Worm (Caenorhabditis elegans) whole organism, L4 larva: ENCODE results near the gene K02E11.7.
A peak's percentile ranks its signal among the peaks of the same experiment; 100 is the strongest.
"Not testable (repeated sequence)": the region's sequence is repeated elsewhere in the genome, so short reads cannot be mapped to it uniquely, and the experiment has no call there.

Experiments
- T26A8.4 ChIP-seq: fragments of 200-800 bp; sonication (Bioruptor generic); IDR thresholded peaks from 2 replicates; pipeline ENCODE4 v1.3.6; 2022; ENCODE audit warnings: missing genetic modification characterization, missing compliant biosample characterization
- Y48G9A.11 ChIP-seq: fragments of 200-800 bp; sonication (Bioruptor generic); IDR thresholded peaks from 2 replicates; pipeline ENCODE4 v1.3.6; 2022; ENCODE audit warnings: missing genetic modification reagents, missing genetic modification characterization, missing compliant biosample characterization
- ZK546.5 ChIP-seq, 2 experiments: sonication (generic microtip); optimal IDR thresholded peaks; 2 replicates each; lab custom pipeline; 2017; ENCODE audit warnings: missing biosample characterization in 2 of 2, missing genetic modification characterization in 2 of 2
- aha-1 ChIP-seq: fragments of 150-350 bp; peaks from one replicate; lab custom pipeline; 2014; ENCODE audit warnings: missing biosample characterization, missing genetic modification characterization
- ceh-28 ChIP-seq: fragments of 150-350 bp; optimal IDR thresholded peaks from 2 replicates; lab custom pipeline; 2014; ENCODE audit warnings: missing biosample characterization, missing genetic modification reagents, missing genetic modification characterization
- ceh-32 ChIP-seq: sonication (generic microtip); optimal IDR thresholded peaks from 2 replicates; lab custom pipeline; 2016; ENCODE audit warnings: mild to moderate bottlenecking, missing genetic modification characterization, missing compliant biosample characterization; ENCODE audit not compliant: poor library complexity
- ceh-82 ChIP-seq: sonication (generic microtip); optimal IDR thresholded peaks from 2 replicates; lab custom pipeline; 2017; ENCODE audit warnings: missing biosample characterization, missing genetic modification characterization
- ces-1 ChIP-seq: fragments of 150-350 bp; sonication (generic microtip); optimal IDR thresholded peaks from 4 replicates; lab custom pipeline; 2014; ENCODE audit warnings: missing biosample characterization, missing genetic modification reagents, missing genetic modification characterization
- cey-2 ChIP-seq: sonication (generic microtip); optimal IDR thresholded peaks from 3 replicates; lab custom pipeline; 2017; ENCODE audit warnings: missing genetic modification characterization, mild to moderate bottlenecking, missing compliant biosample characterization, antibody characterized with exemption, borderline replicate concordance; ENCODE audit not compliant: insufficient read depth
- ctbp-1 ChIP-seq: fragments of 200-800 bp; sonication (Bioruptor generic); IDR thresholded peaks from 2 replicates; pipeline ENCODE4 v1.3.6; 2022; ENCODE audit warnings: missing genetic modification reagents, missing genetic modification characterization, missing compliant biosample characterization
- dmd-8 ChIP-seq: fragments of 200-800 bp; sonication (Bioruptor generic); IDR thresholded peaks from 2 replicates; pipeline ENCODE4 v1.3.6; 2022; ENCODE audit warnings: missing genetic modification characterization, missing compliant biosample characterization
- gei-8 ChIP-seq: fragments of 200-800 bp; sonication (Bioruptor generic); optimal IDR thresholded peaks from 2 replicates; lab custom pipeline; 2018; ENCODE audit warnings: mild to moderate bottlenecking, missing genetic modification characterization, missing compliant biosample characterization
- hif-1 ChIP-seq, 2 experiments: sonication (generic microtip); optimal IDR thresholded peaks; 2 replicates each; lab custom pipeline; 2016 to 2017; ENCODE audit warnings: missing compliant biosample characterization in 2 of 2, missing genetic modification characterization in 2 of 2, missing genetic modification reagents in 2 of 2, missing genotype in 2 of 2, mild to moderate bottlenecking in 1 of 2
- hlh-11 ChIP-seq: fragments of 200-800 bp; sonication (Bioruptor generic); optimal IDR thresholded peaks from 2 replicates; lab custom pipeline; 2018; ENCODE audit warnings: mild to moderate bottlenecking, missing genetic modification characterization, missing compliant biosample characterization
- hmg-1.1 ChIP-seq: fragments of 200-800 bp; sonication (Bioruptor generic); IDR thresholded peaks from 2 replicates; pipeline ENCODE4 v1.3.6; 2022; ENCODE audit warnings: missing genetic modification reagents, missing genetic modification characterization, missing compliant biosample characterization
- madf-5 ChIP-seq, 2 experiments: fragments of 200-800 bp; sonication (Bioruptor generic); IDR thresholded peaks; 2 replicates each; pipeline ENCODE4 v1.3.6; 2022; ENCODE audit warnings: missing compliant biosample characterization in 2 of 2, missing genetic modification characterization in 2 of 2
- mdl-1 ChIP-seq, 2 experiments: fragments of 150-350 bp in 1 of 2; sonication (generic microtip) in 1 of 2; optimal IDR thresholded peaks; 2 replicates each; lab custom pipeline; 2014 to 2017; ENCODE audit warnings: missing biosample characterization in 2 of 2, missing genetic modification characterization in 2 of 2
- mes-2 ChIP-seq: sonication (generic microtip); optimal IDR thresholded peaks from 2 replicates; lab custom pipeline; 2016; ENCODE audit warnings: missing genotype, mild to moderate bottlenecking, missing genetic modification characterization, missing compliant biosample characterization; ENCODE audit not compliant: poor library complexity, severe bottlenecking
- nhr-11 ChIP-seq: fragments of 150-350 bp; optimal IDR thresholded peaks from 2 replicates; lab custom pipeline; 2014; ENCODE audit warnings: missing biosample characterization, missing genetic modification characterization
- nhr-111 ChIP-seq: fragments of 200-800 bp; sonication (Bioruptor generic); optimal IDR thresholded peaks from 2 replicates; lab custom pipeline; 2018; ENCODE audit warnings: mild to moderate bottlenecking, missing genetic modification characterization, missing compliant biosample characterization
- nhr-42 ChIP-seq: fragments of 200-800 bp; sonication (Bioruptor generic); IDR thresholded peaks from 2 replicates; pipeline ENCODE4 v1.3.6; 2022; ENCODE audit warnings: missing genetic modification characterization, missing compliant biosample characterization
- nhr-76 ChIP-seq: fragments of 150-350 bp; optimal IDR thresholded peaks from 2 replicates; lab custom pipeline; 2014; ENCODE audit warnings: missing biosample characterization, missing genetic modification characterization
- pha-4 ChIP-seq, 2 experiments: fragments of 150-350 bp in 1 of 2; fragments of 200-800 bp in 1 of 2; sonication (Bioruptor generic) in 1 of 2; IDR thresholded peaks in 1 of 2; optimal IDR thresholded peaks in 1 of 2; 2 replicates each; pipeline versions ENCODE4 v1.3.6 to Lab custom; 2014 to 2022; ENCODE audit warnings: missing genetic modification characterization in 2 of 2, missing genetic modification reagents in 2 of 2, missing biosample characterization in 1 of 2, missing compliant biosample characterization in 1 of 2
- php-3 ChIP-seq: fragments of 200-800 bp; sonication (Bioruptor generic); IDR thresholded peaks from 2 replicates; pipeline ENCODE4 v1.3.6; 2022; ENCODE audit warnings: missing genetic modification reagents, missing genetic modification characterization, missing compliant biosample characterization
- sdz-12 ChIP-seq: fragments of 200-800 bp; sonication (Bioruptor generic); optimal IDR thresholded peaks from 2 replicates; lab custom pipeline; 2018; ENCODE audit warnings: mild to moderate bottlenecking, missing genetic modification characterization, missing compliant biosample characterization
- snpc-1.2 ChIP-seq: fragments of 200-800 bp; sonication (Bioruptor generic); IDR thresholded peaks from 2 replicates; pipeline ENCODE4 v1.3.6; 2022; ENCODE audit warnings: missing genetic modification reagents, missing genetic modification characterization, missing compliant biosample characterization
- tag-97 ChIP-seq: fragments of 200-800 bp; sonication (Bioruptor generic); IDR thresholded peaks from 2 replicates; pipeline ENCODE4 v1.3.6; 2022; ENCODE audit warnings: missing genetic modification characterization, missing compliant biosample characterization
- tra-1 ChIP-seq: fragments of 200-800 bp; sonication (Bioruptor generic); IDR thresholded peaks from 2 replicates; pipeline ENCODE4 v1.3.6; 2022; ENCODE audit warnings: missing genetic modification reagents, missing genetic modification characterization, missing compliant biosample characterization
- unc-39 ChIP-seq: sonication (generic microtip); optimal IDR thresholded peaks from 2 replicates; lab custom pipeline; 2017; ENCODE audit warnings: missing biosample characterization, missing genetic modification characterization
- vab-7 ChIP-seq: fragments of 200-800 bp; sonication (Bioruptor generic); IDR thresholded peaks from 2 replicates; pipeline ENCODE4 v1.3.6; 2022; ENCODE audit warnings: missing genetic modification reagents, missing genetic modification characterization, missing compliant biosample characterization
- zfp-2 ChIP-seq: sonication (generic microtip); optimal IDR thresholded peaks from 2 replicates; lab custom pipeline; 2016; ENCODE audit warnings: mild to moderate bottlenecking, missing genetic modification characterization, missing compliant biosample characterization
- zfp-3 ChIP-seq: fragments of 200-800 bp; sonication (Bioruptor generic); conservative IDR thresholded peaks from 2 replicates; pipeline ENCODE4 v1.3.6; 2022; ENCODE audit warnings: missing genetic modification reagents, missing genetic modification characterization, missing compliant biosample characterization
- zip-11 ChIP-seq: fragments of 200-800 bp; sonication (Bioruptor generic); IDR thresholded peaks from 2 replicates; pipeline ENCODE4 v1.3.6; 2022; ENCODE audit warnings: missing genetic modification characterization, missing compliant biosample characterization
- zip-2 ChIP-seq: fragments of 150-350 bp; optimal IDR thresholded peaks from 2 replicates; lab custom pipeline; 2014; ENCODE audit warnings: missing biosample characterization, missing genetic modification characterization
- ztf-7 ChIP-seq: fragments of 150-350 bp; optimal IDR thresholded peaks from 2 replicates; lab custom pipeline; 2014; ENCODE audit warnings: missing biosample characterization, missing genetic modification characterization

K02E11.7 gene

DNA sequence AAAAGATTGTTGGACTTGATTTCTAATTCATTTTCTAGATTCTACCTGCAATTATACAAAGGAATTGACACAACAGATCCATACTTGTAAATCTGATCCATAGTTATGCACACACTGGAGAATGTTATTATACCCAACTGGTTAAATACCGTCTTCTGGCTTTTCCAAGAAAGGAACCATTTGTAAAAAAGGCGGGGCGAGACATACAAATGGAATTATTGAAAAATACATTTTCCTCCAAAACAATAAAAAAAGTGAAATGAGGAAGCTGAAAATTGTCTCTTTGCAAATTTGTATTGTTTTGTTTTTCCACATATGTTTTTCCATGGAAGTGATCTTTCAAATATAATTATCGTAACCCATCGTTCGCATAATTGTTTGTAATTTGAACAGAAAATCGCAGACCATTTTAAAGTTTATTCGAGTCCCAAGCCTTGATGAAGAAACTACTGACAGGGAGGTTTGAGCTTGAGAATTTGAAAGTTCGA, 28.1 kb upstream of the K02E11.7 start, which contains the start of the genes srt-74 and F40G12.9:
Gene srt-74, minus strand, starts transcription at position 101 of the 488 bp plus-strand sequence.
Gene F40G12.9, plus strand, starts transcription at position 438 of the 488 bp plus-strand sequence.
- TF ChIP-seq cey-2 (tag; lab: Kevin White, UChicago) (no peak), pha-4 (GFP tag; IDR thresholded peaks at IDR 0.05; lab: Robert Waterston, UW) (no peak), pha-4 (tag; optimal IDR thresholded peaks at IDR 0.05; lab: Kevin White, UChicago) (no peak), T26A8.4 (GFP tag; lab: Robert Waterston, UW) (no peak), ceh-82 (tag; lab: Kevin White, UChicago) (no peak), unc-39 (no peak), mes-2 (tag; lab: Kevin White, UChicago) (no peak), nhr-76 (tag; lab: Kevin White, UChicago) (no peak), ctbp-1 (GFP tag; lab: Robert Waterston, UW) (no peak), php-3 (GFP tag; lab: Robert Waterston, UW) (no peak), zfp-3 (no peak), zip-2 (tag; lab: Kevin White, UChicago) (no peak), sdz-12 (GFP tag; lab: Kevin White, UChicago) (no peak), tag-97 (GFP tag; lab: Robert Waterston, UW) (no peak), nhr-11 (no peak), hlh-11 (tag; lab: Kevin White, UChicago) (no peak), mdl-1 (tag; optimal IDR thresholded peaks at IDR 0.05; lab: Kevin White, UChicago) (no peak), tra-1 (GFP tag; lab: Robert Waterston, UW) (no peak), vab-7 (GFP tag; lab: Robert Waterston, UW) (no peak)

DNA sequence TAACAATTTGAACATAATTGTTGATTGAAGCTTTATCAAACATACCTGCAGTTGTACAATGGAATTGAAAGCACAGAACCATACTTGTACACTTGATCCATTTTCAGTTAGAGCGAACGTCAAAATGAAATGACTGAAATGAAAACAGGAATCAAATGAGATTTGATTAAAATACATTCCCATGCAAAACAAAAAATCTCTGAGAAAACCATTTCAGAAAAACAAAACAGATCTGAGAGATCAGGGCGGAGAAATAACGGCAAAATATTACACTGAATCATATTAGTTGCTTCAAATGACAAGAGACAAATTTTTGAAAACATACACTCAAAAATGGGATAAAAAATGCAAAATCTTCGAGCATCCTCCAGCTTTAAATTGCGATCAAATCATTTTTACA, 25.7 kb upstream of the K02E11.7 start, which contains the start of gene srt-33:
Gene srt-33, minus strand, starts transcription at position 101 of the 400 bp plus-strand sequence.
- TF ChIP-seq zfp-2 (no peak), ztf-7 (no peak), php-3 (GFP tag; lab: Robert Waterston, UW) (no peak), ceh-28 (tag; lab: Kevin White, UChicago) (no peak), hif-1 (tag; optimal IDR thresholded peaks at IDR 0.05; lab: Kevin White, UChicago) (no peak), ces-1 (no peak), gei-8 (GFP tag; lab: Kevin White, UChicago) (no peak), T26A8.4 (GFP tag; lab: Robert Waterston, UW) (no peak), nhr-42 (GFP tag; lab: Robert Waterston, UW) (no peak), snpc-1.2 (GFP tag; lab: Robert Waterston, UW) (no peak), nhr-111 (GFP tag; lab: Kevin White, UChicago) (no peak), madf-5 (GFP tag; IDR thresholded peaks at IDR 0.05; lab: Robert Waterston, UW) (no peak), ZK546.5 (tag; optimal IDR thresholded peaks at IDR 0.05; lab: Kevin White, UChicago) (no peak), hmg-1.1 (no peak), dmd-8 (GFP tag; lab: Robert Waterston, UW) (no peak)

DNA sequence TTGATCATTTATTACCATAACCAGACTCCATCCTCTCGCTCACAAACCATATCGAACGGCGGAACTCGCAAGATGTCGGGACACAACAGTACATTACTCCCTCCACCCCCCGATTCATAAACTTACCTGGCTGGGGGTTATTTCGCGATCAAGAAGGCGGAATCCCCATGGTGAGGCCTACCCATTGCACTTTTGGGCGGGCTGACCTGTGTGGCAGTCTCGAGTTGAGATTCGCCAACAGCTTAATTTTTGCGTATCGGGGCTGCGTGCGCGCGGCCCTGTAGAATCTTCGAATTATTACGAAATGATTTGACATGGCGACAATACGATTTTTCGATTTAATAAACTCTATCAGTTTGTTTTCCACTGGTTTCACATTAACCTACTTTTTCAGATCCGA, 23.3 kb upstream of the K02E11.7 start:
- TF ChIP-seq Y48G9A.11 (GFP tag; lab: Robert Waterston, UW) (0 out of 2 replicates have a peak, but pooled peaks have one; percentile 6), aha-1 (tag; lab: Kevin White, UChicago) (peak; percentile 54)

DNA sequence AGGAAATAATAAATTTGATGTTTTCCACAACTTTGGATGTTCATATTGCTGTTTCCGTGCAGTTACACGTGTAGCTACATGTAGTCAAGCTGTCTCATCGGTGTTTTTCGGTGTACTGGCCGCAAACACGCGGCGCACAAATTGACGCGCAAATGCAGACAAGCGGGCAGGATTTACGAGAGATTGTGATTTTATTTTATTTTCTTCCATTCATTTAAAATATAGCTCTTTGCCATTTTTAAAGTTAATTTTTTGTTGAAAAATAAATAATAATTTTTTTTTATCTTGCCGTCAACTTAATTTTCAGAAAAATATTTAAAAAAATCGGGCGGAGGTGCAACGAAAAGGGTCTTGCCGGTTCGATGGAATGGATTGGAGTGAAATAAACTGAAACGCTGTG, 20.1 kb upstream of the K02E11.7 start, which contains the start of gene F40G12.7:
Gene F40G12.7, plus strand, starts transcription at position 301 of the 400 bp plus-strand sequence.
- TF ChIP-seq zip-11 (GFP tag; lab: Robert Waterston, UW); hif-1 (tag; optimal IDR thresholded peaks at IDR 0.05; lab: Kevin White, UChicago); ceh-32 (tag; lab: Kevin White, UChicago): not testable (repeated sequence)
- TF ChIP-seq, all 104 proteins: peak for 0; not testable (repeated sequence) for 104
